Worm (Caenorhabditis elegans): ENCODE data around the gene srz-15.

DNA sequence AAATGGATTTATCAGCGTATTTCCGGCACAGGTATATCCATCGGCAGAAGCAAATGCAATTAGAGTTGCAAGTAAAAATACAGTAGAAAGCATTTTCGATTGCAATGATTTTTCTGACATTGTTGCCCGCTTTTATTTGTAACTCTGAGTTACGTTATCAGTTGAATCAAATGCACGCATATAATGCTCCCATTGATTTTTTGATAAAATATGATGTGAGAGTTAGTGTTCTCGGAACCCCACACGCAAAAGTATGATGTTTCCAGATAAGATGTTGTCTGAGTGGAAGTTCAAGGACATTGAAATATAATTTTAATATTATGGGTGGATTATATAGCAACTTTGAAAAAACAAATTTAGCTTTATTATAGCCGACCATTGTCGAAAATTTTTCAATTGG, 3.6 kb upstream of the srz-15 start, which contains the start of gene K08D8.5:
- no peak for TF ChIP-seq nhr-11 (tag; optimal IDR thresholded peaks at IDR 0.05)
- no peak for TF ChIP-seq ceh-16 (tag; optimal IDR thresholded peaks at IDR 0.05)
- no peak for TF ChIP-seq lin-13 (GFP tag; optimal IDR thresholded peaks at IDR 0.05)
- TF ChIP-seq nhr-237 (tag; optimal IDR thresholded peaks at IDR 0.05), result no peak
- no peak for TF ChIP-seq unc-39 (tag; optimal IDR thresholded peaks at IDR 0.05)
